Worm (Caenorhabditis elegans) whole organism, young adult: ENCODE measurements around the gene T23G5.3.

Source experiments
- F10E7.11 ChIP-seq: sonication (generic microtip); optimal IDR thresholded peaks from 2 replicates; lab custom pipeline; 2017; ENCODE audit warnings: mild to moderate bottlenecking, missing genetic modification characterization, moderate library complexity, missing compliant biosample characterization
- F49E8.2 ChIP-seq: sonication (generic microtip); optimal IDR thresholded peaks from 3 replicates; lab custom pipeline; 2017; ENCODE audit warnings: missing genetic modification characterization, mild to moderate bottlenecking, missing compliant biosample characterization, antibody characterized with exemption, moderate library complexity; ENCODE audit not compliant: insufficient read depth
- Y79H2A.3 ChIP-seq: fragments of 200-800 bp; sonication (Bioruptor generic); conservative IDR thresholded peaks from 2 replicates; pipeline ENCODE4 v1.3.6; 2022; ENCODE audit warnings: missing genetic modification reagents, missing genetic modification characterization, missing compliant biosample characterization
- dpl-1 ChIP-seq: fragments of 150-350 bp; optimal IDR thresholded peaks from 2 replicates; lab custom pipeline; 2014; ENCODE audit warnings: missing biosample characterization, missing genetic modification reagents, missing genetic modification characterization
- him-1 ChIP-seq: sonication (generic microtip); optimal IDR thresholded peaks from 2 replicates; lab custom pipeline; 2016; ENCODE audit warnings: missing genotype, missing genetic modification reagents, missing genetic modification characterization, missing compliant biosample characterization
- hlh-26 ChIP-seq: fragments of 200-800 bp; sonication (Bioruptor generic); conservative IDR thresholded peaks from 2 replicates; pipeline ENCODE4 v1.3.6; 2022; ENCODE audit warnings: missing genetic modification reagents, missing genetic modification characterization, missing compliant biosample characterization
- lag-1 ChIP-seq: fragments of 200-800 bp; sonication (Bioruptor generic); IDR thresholded peaks from 2 replicates; pipeline ENCODE4 v1.3.6; 2022; ENCODE audit warnings: missing genetic modification reagents, missing genetic modification characterization, missing compliant biosample characterization
- lin-26 ChIP-seq: fragments of 200-800 bp; sonication (Bioruptor generic); IDR thresholded peaks from 2 replicates; pipeline ENCODE4 v1.3.6; 2022; ENCODE audit warnings: missing genetic modification reagents, missing genetic modification characterization, missing compliant biosample characterization
- nhr-120 ChIP-seq: fragments of 200-800 bp; sonication (Bioruptor generic); IDR thresholded peaks from 2 replicates; pipeline ENCODE4 v1.3.6; 2022; ENCODE audit warnings: missing genetic modification characterization, missing compliant biosample characterization

DNA sequence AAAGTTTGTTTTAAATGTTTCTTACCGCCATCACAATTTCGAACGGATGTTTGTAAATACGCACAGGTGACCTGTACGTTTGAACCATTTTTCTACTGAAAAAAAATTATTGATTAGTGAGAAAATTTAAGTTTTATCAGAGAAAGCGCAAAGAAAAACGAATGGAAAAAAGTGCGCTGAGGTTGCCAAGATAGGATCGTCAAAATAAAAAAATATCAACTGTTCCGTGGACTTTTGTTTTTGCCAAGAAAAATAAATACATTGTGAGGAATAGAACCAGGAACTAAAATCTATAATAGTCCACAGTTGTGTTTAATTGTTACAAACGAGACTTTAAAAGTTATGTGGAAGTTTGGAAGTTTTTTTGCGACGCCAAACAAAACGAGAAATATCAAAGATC lies 5.2 kb upstream of the T23G5.3 start, which contains the start of gene T23G5.2:
- TF ChIP-seq lin-26 (GFP tag; lab: Robert Waterston, UW), result no peak
- TF ChIP-seq dpl-1 (GFP tag; lab: Kevin White, UChicago), result no peak
- TF ChIP-seq Y79H2A.3 (GFP tag; lab: Robert Waterston, UW), result no peak
- TF ChIP-seq him-1 (tag; lab: Kevin White, UChicago), result no peak
- TF ChIP-seq nhr-120 (GFP tag; lab: Robert Waterston, UW), result no peak
- no peak for TF ChIP-seq F10E7.11 (tag; lab: Kevin White, UChicago)
- no peak for TF ChIP-seq lag-1 (GFP tag; lab: Robert Waterston, UW)
- TF ChIP-seq hlh-26 (GFP tag; lab: Robert Waterston, UW), result no peak
- TF ChIP-seq F49E8.2, result no peak
